Worm (Caenorhabditis elegans) whole organism, L4 larva: Measurements from ENCODE around the gene mrps-18B.

Experiments used
- ama-1 ChIP-seq: fragments of 150-350 bp; optimal IDR thresholded peaks from 2 replicates; lab custom pipeline; 2014; ENCODE audit warnings: inconsistent platforms, mixed read lengths
- ceh-20 ChIP-seq: fragments of 200-800 bp; sonication (Bioruptor generic); IDR thresholded peaks from 2 replicates; pipeline ENCODE4 v1.3.6; 2022; ENCODE audit warnings: missing genetic modification reagents, missing genetic modification characterization, missing compliant biosample characterization
- ceh-28 ChIP-seq: fragments of 150-350 bp; optimal IDR thresholded peaks from 2 replicates; lab custom pipeline; 2014; ENCODE audit warnings: missing biosample characterization, missing genetic modification reagents, missing genetic modification characterization
- ceh-82 ChIP-seq: sonication (generic microtip); optimal IDR thresholded peaks from 2 replicates; lab custom pipeline; 2017; ENCODE audit warnings: missing biosample characterization, missing genetic modification characterization
- nhr-237 ChIP-seq: sonication (generic microtip); optimal IDR thresholded peaks from 2 replicates; lab custom pipeline; 2017; ENCODE audit warnings: missing biosample characterization, missing genetic modification characterization
- skn-1 ChIP-seq: fragments of 150-350 bp; optimal IDR thresholded peaks from 2 replicates; lab custom pipeline; 2014; ENCODE audit warnings: missing biosample characterization, missing genetic modification characterization
- unc-62 ChIP-seq, 3 experiments: fragments of 150-350 bp in 1 of 3; sonication (generic microtip); optimal IDR thresholded peaks in 2 of 3; peaks in 1 of 3; 1 replicate in 1 of 3; 2 replicates in 2 of 3; lab custom pipeline; 2014 to 2017; ENCODE audit warnings: missing biosample characterization in 3 of 3, missing genetic modification characterization in 3 of 3, missing genetic modification reagents in 3 of 3, missing genotype in 1 of 3
- zag-1 ChIP-seq: fragments of 150-350 bp; optimal IDR thresholded peaks from 2 replicates; lab custom pipeline; 2014; ENCODE audit warnings: missing biosample characterization, missing genetic modification characterization
- zip-11 ChIP-seq: fragments of 200-800 bp; sonication (Bioruptor generic); IDR thresholded peaks from 2 replicates; pipeline ENCODE4 v1.3.6; 2022; ENCODE audit warnings: missing genetic modification characterization, missing compliant biosample characterization
- ztf-7 ChIP-seq: fragments of 150-350 bp; optimal IDR thresholded peaks from 2 replicates; lab custom pipeline; 2014; ENCODE audit warnings: missing biosample characterization, missing genetic modification characterization

DNA sequence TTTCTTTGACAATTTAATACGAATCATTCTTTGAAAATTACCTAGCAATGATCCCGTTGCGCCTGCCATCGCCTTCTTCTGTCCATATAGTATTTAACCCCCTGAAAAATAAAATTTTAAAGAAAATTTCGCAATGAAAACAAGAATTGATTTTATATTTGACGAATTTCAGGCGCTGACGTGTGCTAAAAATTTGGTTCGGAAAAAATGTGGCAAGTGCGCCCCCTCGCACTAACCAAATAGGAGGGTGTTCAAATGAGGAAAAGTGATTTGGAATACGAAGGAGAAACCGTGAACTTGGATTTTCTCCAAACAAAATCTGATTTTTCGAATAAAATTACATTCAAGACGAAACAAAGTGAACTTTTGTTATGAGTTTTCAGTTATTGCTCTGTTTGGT, 40.6 kb downstream of the mrps-18B start, which contains the start of gene stc-1:
- TF ChIP-seq ceh-82 (no peak), unc-62 (GFP tag; optimal IDR thresholded peaks at IDR 0.05 in 1 of 2; lab: Kevin White, UChicago) (no peak), unc-62 (tag; optimal IDR thresholded peaks at IDR 0.05; lab: Kevin White, UChicago) (no peak), zag-1 (no peak), zip-11 (GFP tag; lab: Robert Waterston, UW) (no peak), ztf-7 (no peak), skn-1 (tag; lab: Kevin White, UChicago) (no peak), nhr-237 (tag; lab: Kevin White, UChicago) (no peak), ceh-20 (GFP tag; lab: Robert Waterston, UW) (no peak), ceh-28 (tag; lab: Kevin White, UChicago) (no peak), ama-1 (lab: Kevin White, UChicago) (no peak)
